Worm (Caenorhabditis elegans) whole organism, L1 larva: Measurements from ENCODE around the gene irk-1.

Experiments
- C16A3.4 ChIP-seq: fragments of 150-350 bp; optimal IDR thresholded peaks from 2 replicates; lab custom pipeline; 2014; ENCODE audit warnings: missing biosample characterization, missing genetic modification characterization
- C34B4.2 ChIP-seq: sonication (generic microtip); optimal IDR thresholded peaks from 2 replicates; lab custom pipeline; 2017; ENCODE audit warnings: mild to moderate bottlenecking, missing genetic modification characterization, missing compliant biosample characterization
- F16B12.6 ChIP-seq: fragments of 150-350 bp; optimal IDR thresholded peaks from 2 replicates; lab custom pipeline; 2014; ENCODE audit warnings: missing biosample characterization, missing genetic modification characterization
- aha-1 ChIP-seq: fragments of 150-350 bp; optimal IDR thresholded peaks from 2 replicates; lab custom pipeline; 2014; ENCODE audit warnings: missing biosample characterization, missing genetic modification characterization
- blmp-1 ChIP-seq: fragments of 150-350 bp; optimal IDR thresholded peaks from 2 replicates; lab custom pipeline; 2014; ENCODE audit warnings: missing biosample characterization, missing genetic modification characterization
- ceh-82 ChIP-seq, 3 experiments: fragments of 150-350 bp in 1 of 3; sonication (generic microtip) in 2 of 3; optimal IDR thresholded peaks; 2 replicates each; lab custom pipeline; 2014 to 2017; ENCODE audit warnings: missing biosample characterization in 3 of 3, missing genetic modification characterization in 3 of 3
- ces-1 ChIP-seq: fragments of 150-350 bp; optimal IDR thresholded peaks from 2 replicates; lab custom pipeline; 2014; ENCODE audit warnings: missing biosample characterization, missing genetic modification reagents, missing genetic modification characterization
- dpl-1 ChIP-seq, 3 experiments: fragments of 150-350 bp in 2 of 3; sonication (generic microtip) in 1 of 3; optimal IDR thresholded peaks; 2 replicates each; lab custom pipeline; 2014 to 2017; ENCODE audit warnings: missing biosample characterization in 3 of 3, missing genetic modification characterization in 3 of 3, missing genetic modification reagents in 3 of 3
- dsc-1 ChIP-seq: sonication (generic microtip); optimal IDR thresholded peaks from 2 replicates; lab custom pipeline; 2016; ENCODE audit warnings: mild to moderate bottlenecking, missing genetic modification characterization, missing compliant biosample characterization
- efl-1 ChIP-seq, 4 experiments: fragments of 150-350 bp; optimal IDR thresholded peaks in 3 of 4; peaks in 1 of 4; 1 replicate in 1 of 4; 2 replicates in 3 of 4; lab custom pipeline; 2014; ENCODE audit warnings: missing biosample characterization in 2 of 4, missing genetic modification characterization in 2 of 4, missing genetic modification reagents in 2 of 4
- egl-13 ChIP-seq: sonication (generic microtip); optimal IDR thresholded peaks from 2 replicates; lab custom pipeline; 2016; ENCODE audit warnings: missing genotype, missing genetic modification reagents, missing genetic modification characterization, missing compliant biosample characterization
- egl-27 ChIP-seq, 2 experiments: fragments of 150-350 bp in 1 of 2; sonication (generic microtip); optimal IDR thresholded peaks; 3 replicates each; lab custom pipeline; 2017 to 2018; ENCODE audit warnings: missing biosample characterization in 2 of 2, missing genetic modification characterization in 2 of 2, missing genetic modification reagents in 2 of 2
- elt-2 ChIP-seq: sonication (generic microtip); optimal IDR thresholded peaks from 2 replicates; lab custom pipeline; 2016; ENCODE audit warnings: missing genetic modification characterization, mild to moderate bottlenecking, inconsistent platforms, missing compliant biosample characterization, missing genetic modification reagents
- elt-3 ChIP-seq, 6 experiments: fragments of 150-350 bp in 1 of 6; sonication (generic microtip); optimal IDR thresholded peaks; 2 replicates each; lab custom pipeline; 2017 to 2018; ENCODE audit warnings: missing biosample characterization in 6 of 6, missing genetic modification characterization in 6 of 6, inconsistent platforms in 1 of 6
- ets-5 ChIP-seq: fragments of 200-800 bp; sonication (Bioruptor generic); IDR thresholded peaks from 2 replicates; pipeline ENCODE4 v1.3.6; 2022; ENCODE audit warnings: missing genetic modification characterization, missing compliant biosample characterization
- fkh-4 ChIP-seq: sonication (generic microtip); optimal IDR thresholded peaks from 2 replicates; lab custom pipeline; 2016; ENCODE audit warnings: missing compliant biosample characterization, missing genetic modification characterization, borderline replicate concordance
- grh-1 ChIP-seq: fragments of 200-800 bp; sonication (Bioruptor generic); IDR thresholded peaks from 2 replicates; pipeline ENCODE4 v1.3.6; 2022; ENCODE audit warnings: missing genetic modification reagents, missing genetic modification characterization, missing compliant biosample characterization
- hlh-17 ChIP-seq: fragments of 200-800 bp; sonication (Bioruptor generic); optimal IDR thresholded peaks from 2 replicates; lab custom pipeline; 2018; ENCODE audit warnings: missing genetic modification characterization, mild to moderate bottlenecking, missing compliant biosample characterization, moderate library complexity, borderline replicate concordance
- hpl-2 ChIP-seq: fragments of 150-350 bp; optimal IDR thresholded peaks from 2 replicates; lab custom pipeline; 2014; ENCODE audit warnings: missing biosample characterization, missing genetic modification reagents, missing genetic modification characterization
- irx-1 ChIP-seq: sonication (generic microtip); optimal IDR thresholded peaks from 2 replicates; lab custom pipeline; 2016; ENCODE audit warnings: missing genetic modification characterization, missing compliant biosample characterization
- isw-1 ChIP-seq: fragments of 200-800 bp; sonication (Bioruptor generic); IDR thresholded peaks from 2 replicates; pipeline ENCODE4 v1.3.6; 2022; ENCODE audit warnings: missing genetic modification characterization, missing compliant biosample characterization
- jun-1 ChIP-seq: fragments of 150-350 bp; optimal IDR thresholded peaks from 2 replicates; lab custom pipeline; 2014; ENCODE audit warnings: missing biosample characterization, missing genetic modification reagents, missing genetic modification characterization
- lin-13 ChIP-seq: fragments of 150-350 bp; optimal IDR thresholded peaks from 2 replicates; lab custom pipeline; 2014; ENCODE audit warnings: missing biosample characterization, missing genetic modification reagents, missing genetic modification characterization
- lin-14 ChIP-seq: fragments of 200-800 bp; sonication (Bioruptor generic); optimal IDR thresholded peaks from 2 replicates; lab custom pipeline; 2018; ENCODE audit warnings: mild to moderate bottlenecking, missing genetic modification characterization, moderate library complexity, missing compliant biosample characterization
- lin-35 ChIP-seq, 2 experiments: fragments of 150-350 bp; optimal IDR thresholded peaks; 2 replicates each; lab custom pipeline; 2014; ENCODE audit warnings: missing biosample characterization in 2 of 2, missing genetic modification characterization in 2 of 2, missing genetic modification reagents in 2 of 2
- lin-39 ChIP-seq: fragments of 150-350 bp; optimal IDR thresholded peaks from 2 replicates; lab custom pipeline; 2014; ENCODE audit warnings: missing biosample characterization, missing genetic modification reagents, missing genetic modification characterization
- lir-3 ChIP-seq: sonication (generic microtip); optimal IDR thresholded peaks from 2 replicates; lab custom pipeline; 2016; ENCODE audit warnings: mild to moderate bottlenecking, missing genetic modification characterization, moderate library complexity, missing compliant biosample characterization; ENCODE audit not compliant: poor library complexity
- lsy-2 ChIP-seq, 2 experiments: fragments of 150-350 bp; optimal IDR thresholded peaks; 2 replicates each; lab custom pipeline; 2014; ENCODE audit warnings: missing biosample characterization in 2 of 2, missing genetic modification characterization in 2 of 2
- mab-9 ChIP-seq: fragments of 200-800 bp; sonication (Bioruptor generic); IDR thresholded peaks from 2 replicates; pipeline ENCODE4 v1.3.6; 2022; ENCODE audit warnings: missing genetic modification reagents, missing genetic modification characterization, missing compliant biosample characterization
- mdl-1 ChIP-seq, 2 experiments: fragments of 150-350 bp; optimal IDR thresholded peaks; 2 replicates each; lab custom pipeline; 2014 to 2017; ENCODE audit warnings: missing biosample characterization in 2 of 2, missing genetic modification characterization in 2 of 2, inconsistent platforms in 1 of 2
- mep-1 ChIP-seq: fragments of 150-350 bp; optimal IDR thresholded peaks from 2 replicates; lab custom pipeline; 2014; ENCODE audit warnings: missing biosample characterization, missing genetic modification characterization
- nhr-19 ChIP-seq: fragments of 200-800 bp; sonication (Bioruptor generic); conservative IDR thresholded peaks from 2 replicates; pipeline ENCODE4 v1.3.6; 2022; ENCODE audit warnings: missing genetic modification characterization, missing compliant biosample characterization
- nhr-20 ChIP-seq: sonication (generic microtip); optimal IDR thresholded peaks from 2 replicates; lab custom pipeline; 2016; ENCODE audit warnings: mild to moderate bottlenecking, missing genetic modification characterization, missing compliant biosample characterization
- nhr-237 ChIP-seq: fragments of 150-350 bp; optimal IDR thresholded peaks from 2 replicates; lab custom pipeline; 2014; ENCODE audit warnings: missing biosample characterization, missing genetic modification characterization
- nhr-47 ChIP-seq: sonication (generic microtip); optimal IDR thresholded peaks from 2 replicates; lab custom pipeline; 2016; ENCODE audit warnings: mild to moderate bottlenecking, missing genetic modification characterization, moderate library complexity, missing compliant biosample characterization
- nhr-71 ChIP-seq: sonication (generic microtip); optimal IDR thresholded peaks from 2 replicates; lab custom pipeline; 2016; ENCODE audit warnings: mild to moderate bottlenecking, missing genetic modification characterization, moderate library complexity, missing compliant biosample characterization
- nhr-85 ChIP-seq: sonication (generic microtip); peaks from one replicate; lab custom pipeline; 2016; ENCODE audit warnings: missing genetic modification characterization, inconsistent platforms, missing compliant biosample characterization
- nhr-90 ChIP-seq: sonication (generic microtip); optimal IDR thresholded peaks from 2 replicates; lab custom pipeline; 2016; ENCODE audit warnings: mild to moderate bottlenecking, missing genetic modification characterization, missing compliant biosample characterization; ENCODE audit not compliant: poor library complexity
- pag-3 ChIP-seq: sonication (generic microtip); optimal IDR thresholded peaks from 2 replicates; lab custom pipeline; 2017; ENCODE audit warnings: missing genetic modification characterization, mild to moderate bottlenecking, missing compliant biosample characterization, antibody characterized with exemption, borderline replicate concordance; ENCODE audit not compliant: insufficient read depth
- rnt-1 ChIP-seq: sonication (generic microtip); optimal IDR thresholded peaks from 2 replicates; lab custom pipeline; 2016; ENCODE audit warnings: mild to moderate bottlenecking, missing genetic modification characterization, moderate library complexity, missing compliant biosample characterization
- skn-1 ChIP-seq: fragments of 150-350 bp; optimal IDR thresholded peaks from 2 replicates; lab custom pipeline; 2014; ENCODE audit warnings: missing biosample characterization, missing genetic modification characterization
- snpc-4 ChIP-seq: fragments of 150-350 bp; optimal IDR thresholded peaks from 2 replicates; lab custom pipeline; 2014; ENCODE audit warnings: missing biosample characterization, missing genetic modification characterization
- snu-23 ChIP-seq: sonication (generic microtip); optimal IDR thresholded peaks from 2 replicates; lab custom pipeline; 2016; ENCODE audit warnings: missing genetic modification characterization, missing compliant biosample characterization
- sptf-1 ChIP-seq: fragments of 150-350 bp; optimal IDR thresholded peaks from 2 replicates; lab custom pipeline; 2014; ENCODE audit warnings: missing biosample characterization, missing genetic modification characterization
- swsn-7 ChIP-seq: sonication (generic microtip); optimal IDR thresholded peaks from 2 replicates; lab custom pipeline; 2016; ENCODE audit warnings: missing genetic modification characterization, missing compliant biosample characterization
- unc-130 ChIP-seq: fragments of 150-350 bp; optimal IDR thresholded peaks from 2 replicates; lab custom pipeline; 2017; ENCODE audit warnings: missing biosample characterization, missing genetic modification characterization, inconsistent platforms
- unc-98 ChIP-seq: fragments of 200-800 bp; sonication (Bioruptor generic); IDR thresholded peaks from 2 replicates; pipeline ENCODE4 v1.3.6; 2022; ENCODE audit warnings: missing genetic modification characterization, missing compliant biosample characterization
- xbp-1 ChIP-seq: sonication (generic microtip); optimal IDR thresholded peaks from 2 replicates; lab custom pipeline; 2016; ENCODE audit warnings: missing genetic modification characterization, missing compliant biosample characterization
- zag-1 ChIP-seq: fragments of 150-350 bp; optimal IDR thresholded peaks from 2 replicates; lab custom pipeline; 2014; ENCODE audit warnings: missing biosample characterization, missing genetic modification characterization
- zip-4 ChIP-seq: fragments of 200-800 bp; sonication (Bioruptor generic); optimal IDR thresholded peaks from 2 replicates; lab custom pipeline; 2018; ENCODE audit warnings: mild to moderate bottlenecking, missing genetic modification characterization, moderate library complexity, missing compliant biosample characterization
- ztf-11 ChIP-seq, 2 experiments: sonication (generic microtip); optimal IDR thresholded peaks; 2 replicates each; lab custom pipeline; 2016 to 2017; ENCODE audit warnings: missing genetic modification characterization in 2 of 2, missing biosample characterization in 1 of 2, missing compliant biosample characterization in 1 of 2
- ztf-4 ChIP-seq: fragments of 150-350 bp; optimal IDR thresholded peaks from 2 replicates; lab custom pipeline; 2014; ENCODE audit warnings: missing biosample characterization, missing genetic modification characterization

irk-1 gene

ce11 chrX:6741532-6741931 is 36.4 kb downstream of the irk-1 start:
- no peak for TF ChIP-seq dsc-1 (tag; lab: Kevin White, UChicago)
- TF ChIP-seq nhr-20 (tag; lab: Kevin White, UChicago), result peak; percentile 76
- no peak for TF ChIP-seq unc-98
- TF ChIP-seq mep-1, result peak; percentile 77
- TF ChIP-seq aha-1 (tag; lab: Kevin White, UChicago), result peak; percentile 40
- no peak for TF ChIP-seq irx-1 (tag; lab: Kevin White, UChicago)
- no peak for TF ChIP-seq C34B4.2 (tag; lab: Kevin White, UChicago)
- no peak for TF ChIP-seq ztf-11 (tag; optimal IDR thresholded peaks at IDR 0.05; lab: Kevin White, UChicago)
- TF ChIP-seq nhr-237, result no peak
- TF ChIP-seq isw-1 (GFP tag; lab: Robert Waterston, UW), result no peak
- no peak for TF ChIP-seq pag-3 (tag; lab: Kevin White, UChicago)
- TF ChIP-seq lir-3 (tag; lab: Kevin White, UChicago), result peak; percentile 73
- peak; percentile 98 for TF ChIP-seq nhr-85 (tag; lab: Kevin White, UChicago)
- peak; percentile 42 for TF ChIP-seq lin-14
- TF ChIP-seq lin-35 (GFP tag; optimal IDR thresholded peaks at IDR 0.05; lab: Kevin White, UChicago), result peak; percentile 28 to 69
- no peak for TF ChIP-seq hlh-17
- TF ChIP-seq fkh-4 (tag; lab: Kevin White, UChicago), result no peak
- no peak for TF ChIP-seq mdl-1 (tag; optimal IDR thresholded peaks at IDR 0.05; lab: Kevin White, UChicago)
- TF ChIP-seq grh-1, result peak; percentile 85
- peak; percentile 65 for TF ChIP-seq C16A3.4
- TF ChIP-seq nhr-19 (GFP tag; lab: Robert Waterston, UW), result peak; percentile 34
- TF ChIP-seq lin-39 (tag; lab: Kevin White, UChicago), result no peak
- peak; percentile 34 for TF ChIP-seq lin-13 (GFP tag; lab: Kevin White, UChicago)
- TF ChIP-seq swsn-7 (tag; lab: Kevin White, UChicago), result no peak
- TF ChIP-seq ets-5 (GFP tag; lab: Robert Waterston, UW), result no peak
- TF ChIP-seq skn-1, result peak; percentile 4
- no peak for TF ChIP-seq egl-13 (tag; lab: Kevin White, UChicago)
- TF ChIP-seq nhr-47 (tag; lab: Kevin White, UChicago), result no peak
- peak; percentile 57 for TF ChIP-seq mab-9 (GFP tag; lab: Robert Waterston, UW)
- TF ChIP-seq snpc-4 (tag; lab: Kevin White, UChicago), result no peak
- TF ChIP-seq efl-1 (optimal IDR thresholded peaks at IDR 0.05; lab: Kevin White, UChicago), result peak in 1 of 2 experiments; percentile 18
- TF ChIP-seq efl-1 (GFP tag; optimal IDR thresholded peaks at IDR 0.05 in 1 of 2; lab: Kevin White, UChicago), result peak; percentile 17 to 85
- TF ChIP-seq dpl-1 (GFP tag; optimal IDR thresholded peaks at IDR 0.05; lab: Kevin White, UChicago), result peak; percentile 8 to 17 (median 17)
- TF ChIP-seq elt-3 (tag; optimal IDR thresholded peaks at IDR 0.05; lab: Kevin White, UChicago), result peak in 2 of 6 experiments; percentile 88 to 90
- TF ChIP-seq ztf-4 (tag; lab: Kevin White, UChicago), result peak; percentile 79
- TF ChIP-seq nhr-71 (tag; lab: Kevin White, UChicago), result peak; percentile 49
- no peak for TF ChIP-seq sptf-1 (tag; lab: Kevin White, UChicago)
- peak; percentile 48 to 58 for TF ChIP-seq lsy-2 (tag; optimal IDR thresholded peaks at IDR 0.05; lab: Kevin White, UChicago)
- no peak for TF ChIP-seq xbp-1 (tag; lab: Kevin White, UChicago)
- no peak for TF ChIP-seq jun-1
- TF ChIP-seq snu-23, result peak; percentile 45
- TF ChIP-seq F16B12.6 (tag; lab: Kevin White, UChicago), result no peak
- no peak for TF ChIP-seq ces-1
- TF ChIP-seq unc-130, result peak; percentile 78
- peak; percentile 64 for TF ChIP-seq rnt-1 (tag; lab: Kevin White, UChicago)
- peak in 1 of 2 experiments; percentile 26 for TF ChIP-seq egl-27 (tag; optimal IDR thresholded peaks at IDR 0.05; lab: Kevin White, UChicago)
- peak; percentile 96 for TF ChIP-seq blmp-1 (tag; lab: Kevin White, UChicago)
- no peak for TF ChIP-seq zip-4
- no peak for TF ChIP-seq ceh-82 (tag; optimal IDR thresholded peaks at IDR 0.05; lab: Kevin White, UChicago)
- TF ChIP-seq hpl-2, result no peak
- peak; percentile 78 for TF ChIP-seq nhr-90 (tag; lab: Kevin White, UChicago)
- TF ChIP-seq zag-1 (tag; lab: Kevin White, UChicago), result no peak
- TF ChIP-seq elt-2, result peak; percentile 25
